Worm (Caenorhabditis elegans): Measurements from ENCODE around the gene F54B11.7.

- TF ChIP-seq nhr-28 (tag; optimal IDR thresholded peaks at IDR 0.05) (no peak), Y116A8C.19 (tag; optimal IDR thresholded peaks at IDR 0.05; ENCODE audit: borderline replicate concordance) (no peak), fkh-10 (GFP tag; optimal IDR thresholded peaks at IDR 0.05) (no peak), ceh-8 (GFP tag; optimal IDR thresholded peaks at IDR 0.05) (peak; percentile 35), ztf-4 (tag; optimal IDR thresholded peaks at IDR 0.05) (no peak), unc-130 (tag; optimal IDR thresholded peaks at IDR 0.05) (no peak), elt-3 (tag; optimal IDR thresholded peaks at IDR 0.05) (no peak), ceh-82 (tag; optimal IDR thresholded peaks at IDR 0.05) (no peak), egl-27 (tag; optimal IDR thresholded peaks at IDR 0.05) (no peak), fos-1 (tag; optimal IDR thresholded peaks at IDR 0.05) (no peak)
Observed at ce11 chrX:13591953-13592352, 8.3 kb upstream of the F54B11.7 start.
